Fruit fly (Drosophila melanogaster): ENCODE results near the gene CG12003.
A peak's percentile ranks its signal among the peaks of the same experiment; 100 is the strongest.

The CG12003 gene

DNA sequence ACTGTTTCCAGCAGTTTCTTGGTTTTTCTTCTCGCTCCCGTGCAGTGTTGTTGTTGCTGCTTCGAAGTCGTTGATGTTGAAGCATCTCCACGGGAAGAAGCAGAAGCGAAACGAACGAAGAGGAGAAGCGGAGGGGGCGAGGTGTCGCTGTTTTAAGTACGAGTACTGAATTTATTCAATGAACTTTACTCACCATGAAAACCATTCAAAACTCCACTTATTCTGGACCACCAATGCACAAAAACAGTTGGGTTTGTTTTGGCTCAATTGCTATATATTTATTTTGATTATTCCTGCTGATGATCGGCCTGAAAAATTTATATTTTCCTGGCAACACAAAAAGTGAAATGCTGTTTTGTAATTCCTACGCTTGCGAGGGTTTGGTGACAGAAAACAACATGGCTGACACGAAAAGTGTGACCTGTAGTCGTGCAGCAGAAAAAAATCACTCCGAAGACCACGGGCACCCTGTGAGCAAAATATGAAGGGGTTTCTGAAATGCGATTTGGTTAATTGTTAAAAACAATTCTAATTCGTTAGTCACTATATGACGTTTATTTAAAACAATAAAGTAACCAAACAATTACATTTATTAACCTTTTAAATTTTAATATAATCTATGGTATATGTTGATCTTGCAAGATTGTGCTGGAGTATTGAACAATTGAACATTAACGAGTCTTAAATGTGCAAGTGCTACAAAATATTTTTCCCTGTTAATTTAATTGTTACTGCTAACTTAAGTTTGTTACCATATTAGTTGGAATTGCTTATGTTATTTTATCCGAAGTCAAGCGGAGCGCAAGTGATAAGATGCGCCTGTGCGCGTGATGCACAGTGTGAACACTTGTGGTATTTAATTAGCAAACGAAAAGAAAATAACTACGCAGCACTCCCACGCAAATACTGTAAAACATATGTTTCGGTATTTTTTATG, 3.3 kb downstream of the CG12003 start, which contains the start of gene CG7879 (continued):
- no peak for TF ChIP-seq CG2875 (GFP tag; optimal IDR thresholded peaks at IDR 0.05)
- TF ChIP-seq Hmr (GFP tag; optimal IDR thresholded peaks at IDR 0.05) = peak; percentile 10
- TF ChIP-seq HLH4C (GFP tag; IDR thresholded peaks at IDR 0.05; ENCODE audit: partially characterized antibody) = no peak
- TF ChIP-seq Blimp-1 (GFP tag; optimal IDR thresholded peaks at IDR 0.05) = no peak
- TF ChIP-seq CG16813 (GFP tag; IDR thresholded peaks at IDR 0.05; ENCODE audit: partially characterized antibody) = no peak; the same call in 2 of the 3 replicates
- no peak for TF ChIP-seq CG10959 (GFP tag; IDR thresholded peaks at IDR 0.05)
- 0 out of 2 replicates have a peak, but pooled peaks have one; percentile 18 for TF ChIP-seq sob (GFP tag; IDR thresholded peaks at IDR 0.05)
- peak; percentile 72 for TF ChIP-seq Med (GFP tag)
- 0 out of 2 replicates have a peak, but pooled peaks have one; percentile 13 for TF ChIP-seq H2.0 (GFP tag; IDR thresholded peaks at IDR 0.05)
- no peak for TF ChIP-seq nau (GFP tag; optimal IDR thresholded peaks at IDR 0.05)
- no peak for TF ChIP-seq Adf1 (GFP tag; IDR thresholded peaks at IDR 0.05)
- TF ChIP-seq fd96Cb (tag; optimal IDR thresholded peaks at IDR 0.05) = peak; percentile 14
- no peak for TF ChIP-seq CG12104 (GFP tag; optimal IDR thresholded peaks at IDR 0.05)
- TF ChIP-seq CG10979 (tag; optimal IDR thresholded peaks at IDR 0.05) = no peak
- peak; percentile 26 for TF ChIP-seq CG12299 (tag; optimal IDR thresholded peaks at IDR 0.05)
- TF ChIP-seq usp (GFP tag; optimal IDR thresholded peaks at IDR 0.05) = no peak
- TF ChIP-seq so (GFP tag; IDR thresholded peaks at IDR 0.05) = no peak
- no peak for TF ChIP-seq en (GFP tag; optimal IDR thresholded peaks at IDR 0.05)
- TF ChIP-seq CG9215 (GFP tag; IDR thresholded peaks at IDR 0.05) = peak; percentile 49; the same call in 1 of the 2 replicates
- TF ChIP-seq CG1603 (tag; optimal IDR thresholded peaks at IDR 0.05) = peak; percentile 55
- no peak for TF ChIP-seq slp2 (GFP tag; optimal IDR thresholded peaks at IDR 0.05)
- no peak for TF ChIP-seq unpg (GFP tag; optimal IDR thresholded peaks at IDR 0.05)
- TF ChIP-seq esg (GFP tag; conservative IDR thresholded peaks at IDR 0.05) = no peak
- TF ChIP-seq CG11560 (tag; IDR thresholded peaks at IDR 0.05) = no peak
- no peak for TF ChIP-seq CG9609 (GFP tag; optimal IDR thresholded peaks at IDR 0.05)
- TF ChIP-seq CG8944 (GFP tag; optimal IDR thresholded peaks at IDR 0.05) = peak; percentile 2
- TF ChIP-seq CG3281 (GFP tag; optimal IDR thresholded peaks at IDR 0.05) = no peak
- no peak for TF ChIP-seq Doc2 (GFP tag; IDR thresholded peaks at IDR 0.05)
- no peak for TF ChIP-seq CG18764 (GFP tag; optimal IDR thresholded peaks at IDR 0.05)
- peak; percentile 28 for TF ChIP-seq Ets97D (GFP tag; optimal IDR thresholded peaks at IDR 0.05)
- no peak for TF ChIP-seq CG8388 (GFP tag; optimal IDR thresholded peaks at IDR 0.05)
- TF ChIP-seq Atf6 (GFP tag; IDR thresholded peaks at IDR 0.05) = no peak
- TF ChIP-seq dati (GFP tag; IDR thresholded peaks at IDR 0.05) = no peak
- no peak for TF ChIP-seq p53 (GFP tag; optimal IDR thresholded peaks at IDR 0.05)
- no peak for TF ChIP-seq H15 (GFP tag; IDR thresholded peaks at IDR 0.05)
- TF ChIP-seq pum (GFP tag; optimal IDR thresholded peaks at IDR 0.05) = peak; percentile 31
- TF ChIP-seq Scr (GFP tag; IDR thresholded peaks at IDR 0.05; ENCODE audit: partially characterized antibody) = no peak
- no peak for TF ChIP-seq D19B (GFP tag; optimal IDR thresholded peaks at IDR 0.05)
- TF ChIP-seq CG17186 (GFP tag; optimal IDR thresholded peaks at IDR 0.05) = peak; percentile 52
- no peak for TF ChIP-seq Hr78 (GFP tag; optimal IDR thresholded peaks at IDR 0.05)
- no peak for TF ChIP-seq CG4854 (GFP tag; optimal IDR thresholded peaks at IDR 0.05)
- TF ChIP-seq z (GFP tag; IDR thresholded peaks at IDR 0.05) = no peak
- peak; percentile 46 for TF ChIP-seq CoRest (tag; optimal IDR thresholded peaks at IDR 0.05)
- no peak for TF ChIP-seq CG2889 (GFP tag; IDR thresholded peaks at IDR 0.05)
- TF ChIP-seq CG18599 (GFP tag; optimal IDR thresholded peaks at IDR 0.05) = no peak
- peak; percentile 25 for TF ChIP-seq lilli (GFP tag; optimal IDR thresholded peaks at IDR 0.05)
- no peak for TF ChIP-seq CG7928 (GFP tag; optimal IDR thresholded peaks at IDR 0.05)
- TF ChIP-seq CG3838 (GFP tag; optimal IDR thresholded peaks at IDR 0.05) = no peak
- TF ChIP-seq E2f2 (GFP tag; IDR thresholded peaks at IDR 0.05) = no peak

All from whole organism, embryonic.